Worm (Caenorhabditis elegans) whole organism, L4/young adult: Measurements from ENCODE around the gene dhs-30.

Experiments
- dao-5 ChIP-seq: sonication (generic microtip); optimal IDR thresholded peaks from 2 replicates; lab custom pipeline; 2016; ENCODE audit warnings: missing genotype, missing genetic modification characterization, moderate library complexity, missing compliant biosample characterization
- him-1 ChIP-seq: sonication (generic microtip); optimal IDR thresholded peaks from 2 replicates; lab custom pipeline; 2016; ENCODE audit warnings: missing genotype, missing genetic modification reagents, missing genetic modification characterization, missing compliant biosample characterization

DNA sequence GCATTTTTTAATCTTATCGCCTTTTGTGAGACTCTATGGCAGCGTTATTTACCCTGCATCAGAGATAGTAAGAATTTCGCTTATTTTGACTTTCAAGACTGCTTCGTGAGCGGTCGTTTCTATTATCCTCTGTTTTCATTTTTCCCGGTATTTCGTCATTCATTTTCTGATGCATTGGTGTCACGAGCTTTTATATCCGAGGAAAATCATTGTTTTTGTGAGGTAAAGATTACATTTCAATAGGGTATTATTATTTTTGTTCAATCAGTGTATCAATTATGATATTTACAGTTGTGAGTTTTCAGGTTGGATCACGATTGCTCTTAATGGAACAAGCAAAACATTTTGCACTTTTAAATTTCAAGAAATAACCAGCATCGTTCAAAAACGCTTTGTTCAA, 11.6 kb upstream of the dhs-30 start:
- TF ChIP-seq dao-5 (tag; lab: Kevin White, UChicago) (no peak), him-1 (tag; lab: Kevin White, UChicago) (no peak)
